Worm (Caenorhabditis elegans) whole organism, early embryonic: Measurements from ENCODE around the gene skn-1.
A peak's percentile ranks its signal among the peaks of the same experiment; 100 is the strongest.

ENCODE experiments used
- B0310.2 ChIP-seq: sonication (generic microtip); optimal IDR thresholded peaks from 2 replicates; lab custom pipeline; 2016; ENCODE audit warnings: mild to moderate bottlenecking, missing genetic modification characterization, missing compliant biosample characterization
- F13C5.2 ChIP-seq: sonication (generic microtip); optimal IDR thresholded peaks from 2 replicates; lab custom pipeline; 2017; ENCODE audit warnings: mild to moderate bottlenecking, missing genetic modification characterization, inconsistent platforms, missing compliant biosample characterization
- aly-1 ChIP-seq: sonication (generic microtip); optimal IDR thresholded peaks from 2 replicates; lab custom pipeline; 2016; ENCODE audit warnings: missing genetic modification characterization, missing compliant biosample characterization
- ama-1 ChIP-seq: fragments of 150-350 bp; optimal IDR thresholded peaks from 2 replicates; lab custom pipeline; 2014
- ceh-13 ChIP-seq: fragments of 200-800 bp; sonication (Bioruptor generic); optimal IDR thresholded peaks from 2 replicates; lab custom pipeline; 2018; ENCODE audit warnings: mild to moderate bottlenecking, missing genetic modification characterization, missing compliant biosample characterization
- ceh-36 ChIP-seq: sonication (generic microtip); optimal IDR thresholded peaks from 2 replicates; lab custom pipeline; 2016; ENCODE audit warnings: missing genetic modification characterization, inconsistent platforms, missing compliant biosample characterization
- ets-7 ChIP-seq: sonication (generic microtip); optimal IDR thresholded peaks from 2 replicates; lab custom pipeline; 2016; ENCODE audit warnings: missing genotype, missing genetic modification characterization, missing compliant biosample characterization
- flt-1 ChIP-seq: fragments of 200-800 bp; sonication (Bioruptor generic); IDR thresholded peaks from 2 replicates; pipeline ENCODE4 v1.3.6; 2022; ENCODE audit warnings: missing genetic modification characterization, missing compliant biosample characterization
- hmbx-1 ChIP-seq: sonication (generic microtip); optimal IDR thresholded peaks from 2 replicates; lab custom pipeline; 2016; ENCODE audit warnings: mild to moderate bottlenecking, missing genetic modification characterization, missing compliant biosample characterization
- hmg-4 ChIP-seq: fragments of 200-800 bp; sonication (Bioruptor generic); optimal IDR thresholded peaks from 2 replicates; lab custom pipeline; 2018; ENCODE audit warnings: mild to moderate bottlenecking, missing genetic modification characterization, missing compliant biosample characterization
- hnd-1 ChIP-seq: sonication (generic microtip); optimal IDR thresholded peaks from 2 replicates; lab custom pipeline; 2016; ENCODE audit warnings: missing genetic modification characterization, missing compliant biosample characterization
- pes-1 ChIP-seq: fragments of 200-800 bp; sonication (Bioruptor generic); IDR thresholded peaks from 2 replicates; pipeline ENCODE4 v1.3.6; 2022; ENCODE audit warnings: missing genetic modification reagents, missing genetic modification characterization, missing compliant biosample characterization
- scrt-1 ChIP-seq: fragments of 200-800 bp; sonication (Bioruptor generic); IDR thresholded peaks from 2 replicates; pipeline ENCODE4 v1.3.6; 2022; ENCODE audit warnings: missing genetic modification characterization, missing compliant biosample characterization
- sea-1 ChIP-seq: fragments of 200-800 bp; sonication (Bioruptor generic); conservative IDR thresholded peaks from 2 replicates; pipeline ENCODE4 v1.3.6; 2022; ENCODE audit warnings: missing genetic modification characterization, missing compliant biosample characterization
- tbx-11 ChIP-seq: fragments of 200-800 bp; sonication (Bioruptor generic); IDR thresholded peaks from 2 replicates; pipeline ENCODE4 v1.3.6; 2022; ENCODE audit warnings: missing genetic modification characterization, missing compliant biosample characterization
- tbx-37 ChIP-seq: fragments of 200-800 bp; sonication (Bioruptor generic); conservative IDR thresholded peaks from 2 replicates; pipeline ENCODE4 v1.3.6; 2022; ENCODE audit warnings: missing genetic modification reagents, missing genetic modification characterization, missing compliant biosample characterization
- tra-4 ChIP-seq: sonication (generic microtip); optimal IDR thresholded peaks from 2 replicates; lab custom pipeline; 2017; ENCODE audit warnings: missing genetic modification characterization, missing compliant biosample characterization

Gene skn-1

ce11 chrIV:5654693-5655092 is 5.5 kb downstream of the skn-1 start:
- no peak for TF ChIP-seq B0310.2 (tag; lab: Kevin White, UChicago)
- no peak for TF ChIP-seq tra-4 (tag; lab: Kevin White, UChicago)
- TF ChIP-seq aly-1 (tag; lab: Kevin White, UChicago), result no peak

DNA sequence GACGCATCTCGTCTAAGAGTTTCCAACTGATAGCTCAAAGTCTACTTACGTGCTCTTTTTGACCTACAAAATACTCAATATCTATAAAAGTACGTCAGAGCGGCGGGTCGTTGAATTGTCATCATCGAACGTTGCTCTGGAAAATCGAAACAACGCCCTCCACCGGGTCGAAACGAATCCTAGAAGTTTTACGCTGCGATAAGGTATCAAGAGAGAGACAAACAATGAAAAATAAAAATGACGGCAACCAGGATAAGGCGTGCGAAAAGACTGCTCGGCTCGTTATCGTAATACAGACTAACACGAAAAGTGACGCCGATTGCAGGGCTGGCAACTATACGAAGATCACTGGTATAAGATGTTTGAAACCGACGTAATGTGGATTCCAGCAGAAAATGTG is 6.0 kb downstream of the skn-1 start:
- TF ChIP-seq F13C5.2 (tag; lab: Kevin White, UChicago), result no peak
- no peak for TF ChIP-seq aly-1 (tag; lab: Kevin White, UChicago)
- TF ChIP-seq sea-1, result no peak
- TF ChIP-seq ets-7 (tag; lab: Kevin White, UChicago), result no peak

DNA sequence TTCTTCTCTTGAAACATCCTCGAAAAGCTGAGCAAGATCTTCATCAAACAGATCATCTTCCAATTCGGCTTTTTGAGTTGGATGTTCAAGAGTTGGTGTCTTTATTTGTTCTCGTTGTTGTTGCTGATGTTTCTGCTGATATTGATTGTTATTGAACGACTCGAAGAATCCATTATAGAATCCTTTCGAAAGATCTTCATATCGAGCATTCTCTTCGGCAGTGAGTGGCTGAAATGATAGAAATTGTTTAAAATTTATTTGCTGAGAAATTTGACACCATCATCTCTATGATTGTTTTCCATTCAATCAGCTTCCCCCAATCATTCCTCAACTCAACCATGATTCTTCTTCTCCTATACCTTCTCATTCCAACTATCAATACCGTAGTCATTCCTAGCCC is 6.5 kb downstream of the skn-1 start, which contains the start of gene clec-178:
clec-178 (plus strand) TSS at position 301 of the 400 bp plus-strand sequence.
- TF ChIP-seq scrt-1 (GFP tag; lab: Robert Waterston, UW) (no peak), ama-1 (lab: Kevin White, UChicago) (no peak), ceh-13 (GFP tag; lab: Kevin White, UChicago) (no peak), ets-7 (tag; lab: Kevin White, UChicago) (no peak), tbx-37 (no peak), pes-1 (GFP tag; lab: Robert Waterston, UW) (no peak), hmbx-1 (tag; lab: Kevin White, UChicago) (no peak), ceh-36 (tag; lab: Kevin White, UChicago) (no peak), hnd-1 (tag; lab: Kevin White, UChicago) (no peak), sea-1 (no peak), hmg-4 (GFP tag; lab: Kevin White, UChicago) (no peak), flt-1 (no peak), tra-4 (tag; lab: Kevin White, UChicago) (no peak), tbx-11 (GFP tag; lab: Robert Waterston, UW) (no peak), aly-1 (tag; lab: Kevin White, UChicago) (no peak), F13C5.2 (tag; lab: Kevin White, UChicago) (no peak), B0310.2 (tag; lab: Kevin White, UChicago) (no peak)

DNA sequence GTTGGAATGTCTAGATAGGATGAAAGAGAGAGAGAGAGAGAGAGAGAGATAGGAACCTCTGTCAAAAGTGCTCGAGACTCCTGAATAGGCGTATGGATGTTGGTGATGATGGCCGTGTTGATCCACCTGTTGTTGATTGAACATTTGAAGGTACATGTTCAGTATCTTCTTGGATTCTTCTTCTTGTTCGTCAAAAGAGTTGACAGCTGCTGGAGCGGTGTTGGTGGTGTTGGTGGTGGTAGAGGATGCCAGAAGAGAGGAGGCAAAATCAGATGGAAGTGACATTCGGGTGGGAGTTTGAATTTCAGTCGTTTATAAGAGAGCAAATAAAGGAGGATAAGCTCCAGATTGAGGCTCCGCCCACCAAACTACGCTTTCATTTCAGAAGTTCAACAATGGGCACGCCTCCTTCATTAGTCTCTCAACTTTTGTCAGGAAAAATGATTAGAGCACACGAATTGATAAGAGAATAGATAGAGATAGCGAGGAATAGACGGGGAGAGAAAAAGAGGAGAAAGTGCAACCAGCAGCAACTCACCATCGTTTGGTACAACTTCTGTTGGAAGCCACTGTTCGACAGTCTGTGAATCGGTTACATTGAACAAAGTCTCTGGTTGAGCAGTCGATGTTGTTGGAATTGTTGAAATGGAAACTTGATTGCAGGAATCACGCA is 7.2 kb downstream of the skn-1 start:
- no peak for TF ChIP-seq tra-4 (tag; lab: Kevin White, UChicago)
- TF ChIP-seq ama-1 (lab: Kevin White, UChicago), result peak; percentile 27

ce11 chrIV:5650761-5651332 is 9.3 kb downstream of the skn-1 start:
- TF ChIP-seq ceh-13 (GFP tag; lab: Kevin White, UChicago) (no peak), hnd-1 (tag; lab: Kevin White, UChicago) (no peak), pes-1 (GFP tag; lab: Robert Waterston, UW) (no peak), hmg-4 (GFP tag; lab: Kevin White, UChicago) (no peak), sea-1 (no peak), tbx-37 (no peak), ets-7 (tag; lab: Kevin White, UChicago) (no peak)

DNA sequence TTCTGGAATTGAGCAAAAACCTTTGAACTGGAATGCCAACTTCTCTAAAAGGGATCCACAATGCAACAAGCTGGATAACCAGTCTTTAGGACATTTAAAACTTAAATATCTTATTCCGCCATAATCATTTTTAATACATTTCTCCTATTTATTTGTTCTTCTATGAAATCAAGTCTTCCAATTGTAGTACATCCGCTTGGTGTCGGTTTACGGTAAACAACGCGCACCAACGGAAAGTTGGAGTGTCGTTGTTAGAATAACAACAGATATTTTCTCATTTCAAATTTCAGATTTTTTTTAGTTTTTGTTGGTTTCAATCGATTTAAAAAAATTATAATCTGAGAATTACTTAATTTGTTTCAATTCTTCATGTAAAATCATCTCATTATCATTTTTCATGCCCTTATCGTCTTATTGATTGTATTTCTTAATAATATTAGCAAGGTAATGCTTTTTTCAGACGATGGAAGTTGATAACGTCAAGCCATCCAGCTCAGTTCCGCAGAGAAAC is 11.1 kb downstream of the skn-1 start, which contains the start of gene csn-5:
csn-5 (plus strand) TSS at position 461 of the 511 bp plus-strand sequence.
- TF ChIP-seq hmg-4 (GFP tag; lab: Kevin White, UChicago) (no peak), F13C5.2 (tag; lab: Kevin White, UChicago) (no peak), hnd-1 (tag; lab: Kevin White, UChicago) (no peak), aly-1 (tag; lab: Kevin White, UChicago) (no peak), ceh-36 (tag; lab: Kevin White, UChicago) (no peak), ets-7 (tag; lab: Kevin White, UChicago) (no peak), ceh-13 (GFP tag; lab: Kevin White, UChicago) (no peak), pes-1 (GFP tag; lab: Robert Waterston, UW) (no peak), tbx-37 (no peak), tbx-11 (GFP tag; lab: Robert Waterston, UW) (no peak), flt-1 (no peak), scrt-1 (GFP tag; lab: Robert Waterston, UW) (no peak), hmbx-1 (tag; lab: Kevin White, UChicago) (no peak), ama-1 (lab: Kevin White, UChicago) (no peak), tra-4 (tag; lab: Kevin White, UChicago) (no peak), B0310.2 (tag; lab: Kevin White, UChicago) (no peak), sea-1 (no peak)

DNA sequence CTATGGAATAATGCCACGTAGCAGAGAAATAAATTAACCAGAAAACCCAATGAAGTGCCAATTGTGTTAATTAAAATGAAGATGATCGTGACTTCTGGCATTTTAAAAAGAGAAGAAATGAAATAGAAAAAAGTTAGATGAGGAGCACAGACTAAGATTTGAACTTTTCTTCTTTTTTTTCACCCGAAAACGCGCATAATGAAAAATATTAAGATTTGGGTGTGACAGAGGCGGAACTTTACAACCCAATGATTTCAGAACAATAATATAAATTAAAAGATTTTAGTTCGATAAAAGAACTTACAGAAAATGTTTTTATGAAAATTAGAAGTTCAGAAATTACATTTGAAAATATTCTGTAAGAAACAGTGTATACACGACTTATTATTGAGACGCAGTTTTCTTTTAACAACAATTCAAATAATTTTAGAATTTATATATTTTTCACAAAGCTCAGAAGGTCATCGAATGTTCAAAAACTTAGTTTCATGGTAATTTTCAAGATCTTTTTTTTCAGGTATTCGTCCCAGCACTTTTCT is 14.6 kb downstream of the skn-1 start, which contains the start of the genes srd-8 and B0547.2:
srd-8 (minus strand) TSS at position 101 of the 539 bp plus-strand sequence.
B0547.2 (plus strand) TSS at position 489 of the 539 bp plus-strand sequence.
- no peak for TF ChIP-seq ceh-13 (GFP tag; lab: Kevin White, UChicago)
- TF ChIP-seq ets-7 (tag; lab: Kevin White, UChicago), result no peak
- TF ChIP-seq tbx-11 (GFP tag; lab: Robert Waterston, UW), result no peak
- TF ChIP-seq ceh-36 (tag; lab: Kevin White, UChicago), result no peak
- no peak for TF ChIP-seq sea-1
- TF ChIP-seq flt-1, result no peak
- no peak for TF ChIP-seq hnd-1 (tag; lab: Kevin White, UChicago)
- no peak for TF ChIP-seq pes-1 (GFP tag; lab: Robert Waterston, UW)
- no peak for TF ChIP-seq tra-4 (tag; lab: Kevin White, UChicago)
- no peak for TF ChIP-seq ama-1 (lab: Kevin White, UChicago)
- TF ChIP-seq tbx-37, result no peak
